Worm (Caenorhabditis elegans) whole organism, L4 larva: ENCODE results near the gene K04G11.1.

ENCODE experiments used
- F44E2.7 ChIP-seq: fragments of 200-800 bp; sonication (Bioruptor generic); IDR thresholded peaks from 2 replicates; pipeline ENCODE4 v2.1.2; 2022; ENCODE audit warnings: missing genetic modification characterization, missing compliant biosample characterization
- ceh-62 ChIP-seq: sonication (generic microtip); optimal IDR thresholded peaks from 2 replicates; lab custom pipeline; 2017; ENCODE audit warnings: missing biosample characterization, missing genetic modification characterization
- egl-43 ChIP-seq: fragments of 200-800 bp; sonication (Bioruptor generic); IDR thresholded peaks from 2 replicates; pipeline ENCODE4 v1.3.6; 2022; ENCODE audit warnings: missing genetic modification reagents, missing genetic modification characterization, missing compliant biosample characterization
- fos-1 ChIP-seq: fragments of 150-350 bp; optimal IDR thresholded peaks from 2 replicates; lab custom pipeline; 2014; ENCODE audit warnings: missing biosample characterization, missing genetic modification characterization
- jun-1 ChIP-seq: fragments of 150-350 bp; optimal IDR thresholded peaks from 2 replicates; lab custom pipeline; 2014; ENCODE audit warnings: missing biosample characterization, missing genetic modification reagents, missing genetic modification characterization
- lin-15B ChIP-seq: fragments of 150-350 bp; sonication (generic microtip); optimal IDR thresholded peaks from 3 replicates; lab custom pipeline; 2014; ENCODE audit warnings: missing biosample characterization, missing genetic modification characterization
- lir-3 ChIP-seq: sonication (generic microtip); optimal IDR thresholded peaks from 2 replicates; lab custom pipeline; 2016; ENCODE audit warnings: mild to moderate bottlenecking, missing genetic modification characterization, missing compliant biosample characterization
- nhr-237 ChIP-seq: sonication (generic microtip); optimal IDR thresholded peaks from 2 replicates; lab custom pipeline; 2017; ENCODE audit warnings: missing biosample characterization, missing genetic modification characterization
- ztf-11 ChIP-seq: fragments of 150-350 bp; optimal IDR thresholded peaks from 2 replicates; lab custom pipeline; 2014; ENCODE audit warnings: missing biosample characterization, missing genetic modification characterization

DNA sequence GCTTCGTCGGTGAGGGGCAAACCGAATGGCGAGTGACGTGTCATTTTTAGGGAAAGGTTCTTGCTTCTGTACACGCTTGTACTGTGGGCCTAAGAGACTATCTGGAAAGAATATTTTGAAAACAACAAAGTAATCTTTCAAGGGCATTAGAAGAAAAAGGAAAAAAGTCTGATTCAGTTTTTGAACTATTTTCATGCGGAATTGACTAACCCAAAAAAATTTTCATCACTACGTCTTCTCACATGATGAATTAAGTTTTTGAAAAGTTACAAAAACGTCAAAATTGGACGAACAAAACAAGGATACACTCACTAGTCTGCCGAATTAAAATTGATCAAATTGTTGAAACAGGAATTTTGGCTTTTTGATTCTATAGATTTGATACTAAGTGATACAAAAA, 15.0 kb upstream of the K04G11.1 start, which contains the start of gene C11H1.9:
- TF ChIP-seq fos-1 (no peak), jun-1 (tag; lab: Kevin White, UChicago) (no peak), nhr-237 (tag; lab: Kevin White, UChicago) (no peak), lir-3 (tag; lab: Kevin White, UChicago) (no peak), ceh-62 (tag; lab: Kevin White, UChicago) (no peak), F44E2.7 (GFP tag; lab: Robert Waterston, UW) (no peak), lin-15B (tag; lab: Kevin White, UChicago) (no peak), egl-43 (GFP tag; lab: Robert Waterston, UW) (no peak), ztf-11 (tag; lab: Kevin White, UChicago) (no peak)
